Fruit fly (Drosophila melanogaster) S2 (cell line): ENCODE data around the gene CG42758.

ENCODE experiments used
- CG8478 ChIP-seq: fragments of >200 bp; optimal IDR thresholded peaks from 2 replicates; lab custom pipeline; 2018
- CTCF ChIP-seq, 2 experiments: fragments of >200 bp; optimal IDR thresholded peaks; 2 replicates each; lab custom pipeline; 2018

Gene CG42758

dm6 chr3L:14560664-14561063, 6.6 kb upstream of the CG42758 start, which contains the start of gene Lk:
TSS of gene Lk (minus strand) at chr3L:14560764.
- no peak for TF ChIP-seq CG8478 (lab: Kevin White, UChicago)
- TF ChIP-seq CTCF (optimal IDR thresholded peaks at IDR 0.05; lab: Kevin White, UChicago): no peak

DNA sequence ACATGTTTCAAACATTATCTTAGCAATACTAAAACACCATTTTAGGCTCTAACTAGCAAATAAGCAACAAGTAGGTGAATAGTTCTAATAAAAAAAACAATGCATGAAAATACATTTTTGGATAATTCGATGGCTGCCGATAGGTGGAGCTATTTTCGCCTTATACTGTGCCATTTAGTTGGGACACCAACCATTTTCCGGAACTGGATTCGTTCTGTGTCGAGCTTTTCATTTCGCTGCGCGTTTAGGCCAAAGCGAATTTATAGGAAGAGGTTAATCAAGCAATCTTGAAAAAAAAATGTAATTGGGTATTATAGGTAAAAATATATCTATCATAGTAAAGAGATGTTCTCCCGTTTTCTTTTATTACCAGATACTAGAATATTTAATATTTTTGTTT, 4.6 kb upstream of the CG42758 start:
- no peak for TF ChIP-seq CG8478 (lab: Kevin White, UChicago)
- TF ChIP-seq CTCF (optimal IDR thresholded peaks at IDR 0.05; lab: Kevin White, UChicago): peak; percentile 94

dm6 chr3L:14563461-14563860, 3.8 kb upstream of the CG42758 start:
- TF ChIP-seq CG8478 (lab: Kevin White, UChicago) (no peak), CTCF (optimal IDR thresholded peaks at IDR 0.05; lab: Kevin White, UChicago) (peak; percentile 22 to 50)

DNA sequence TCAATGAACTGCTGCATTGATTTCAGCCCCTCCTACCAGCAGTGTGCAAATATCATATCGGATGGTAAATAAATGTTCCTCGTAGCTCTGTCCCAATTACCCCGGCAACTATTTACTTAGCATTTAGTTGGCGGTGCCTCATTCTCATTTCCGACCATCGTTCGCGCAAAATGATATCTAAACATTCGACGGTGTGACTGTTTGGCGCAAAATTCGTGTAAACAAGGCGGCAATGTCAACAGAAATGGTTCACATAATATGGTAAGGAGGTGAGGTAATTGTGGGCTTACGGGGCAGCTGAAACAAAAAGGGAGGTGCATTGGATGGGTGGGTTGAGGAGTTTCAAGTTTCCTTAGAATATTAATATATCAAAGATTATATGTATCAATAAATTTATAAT, 2.8 kb upstream of the CG42758 start:
- no peak for TF ChIP-seq CTCF (optimal IDR thresholded peaks at IDR 0.05; lab: Kevin White, UChicago)
- TF ChIP-seq CG8478 (lab: Kevin White, UChicago): no peak

DNA sequence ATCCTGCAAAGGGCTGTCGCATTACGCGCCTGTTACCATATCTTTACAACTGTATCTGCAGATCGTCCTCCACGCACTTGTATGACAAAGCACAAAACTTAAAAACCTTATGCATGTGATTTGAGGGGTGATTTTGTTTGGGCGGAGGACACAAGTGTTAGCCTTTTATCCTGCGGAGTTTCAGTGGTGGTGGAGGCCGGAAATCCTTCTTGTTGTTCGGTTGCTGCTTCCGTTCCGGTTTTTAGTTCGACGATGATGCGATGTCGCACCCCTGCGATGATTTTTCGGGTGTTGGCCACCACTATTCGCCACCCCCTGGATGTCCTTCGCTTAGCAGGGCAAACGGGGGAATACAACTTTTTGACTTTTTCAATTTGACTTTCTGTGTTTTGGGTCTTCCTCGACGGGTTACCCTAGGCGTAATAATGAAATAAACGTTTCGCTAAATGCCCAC, 2.1 kb upstream of the CG42758 start:
- TF ChIP-seq CTCF (optimal IDR thresholded peaks at IDR 0.05; lab: Kevin White, UChicago): no peak
- no peak for TF ChIP-seq CG8478 (lab: Kevin White, UChicago)

DNA sequence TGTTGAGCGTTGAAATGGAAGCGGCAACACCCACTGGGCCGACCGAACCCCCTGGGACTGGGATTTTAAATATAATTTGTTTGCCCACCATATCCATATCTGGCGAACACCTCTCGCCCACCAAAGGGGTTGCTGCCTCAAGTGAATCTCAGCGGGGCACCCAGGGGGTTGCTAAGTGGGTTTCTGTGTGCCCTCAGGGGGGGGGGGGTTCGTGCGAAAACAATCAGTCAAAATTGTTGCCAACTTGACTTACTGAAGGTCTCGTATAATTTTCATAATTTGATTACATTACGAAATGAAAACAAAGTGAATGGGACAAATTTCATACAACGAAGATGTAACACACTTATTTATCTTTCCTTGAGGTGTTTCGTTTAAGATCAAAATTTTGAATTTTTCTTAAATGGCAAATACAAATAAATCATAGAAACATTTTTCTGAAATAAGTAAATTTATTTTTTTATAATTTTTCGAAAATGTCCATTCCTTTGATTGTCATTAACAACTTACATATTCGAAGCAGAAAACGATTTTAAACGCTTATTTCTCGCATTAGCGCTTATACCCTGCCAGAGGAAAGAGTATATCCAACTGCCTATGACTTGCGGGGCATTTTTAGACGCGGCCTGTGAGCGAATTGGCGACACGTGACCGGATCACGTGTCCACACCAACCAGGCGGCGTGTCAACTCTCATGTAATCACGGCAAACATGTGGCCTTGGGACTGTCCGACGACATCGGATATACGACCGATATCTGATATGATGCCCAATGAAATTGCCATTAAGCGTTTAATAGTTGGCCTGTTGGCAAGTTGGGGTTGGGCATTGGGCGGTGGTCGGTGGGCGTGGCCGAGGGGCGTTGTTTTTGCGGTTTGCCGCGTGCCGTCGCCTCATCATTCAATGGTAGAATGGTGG, 2.6 kb downstream of the CG42758 start:
- TF ChIP-seq CTCF (optimal IDR thresholded peaks at IDR 0.05; lab: Kevin White, UChicago): no peak
- no peak for TF ChIP-seq CG8478 (lab: Kevin White, UChicago)

DNA sequence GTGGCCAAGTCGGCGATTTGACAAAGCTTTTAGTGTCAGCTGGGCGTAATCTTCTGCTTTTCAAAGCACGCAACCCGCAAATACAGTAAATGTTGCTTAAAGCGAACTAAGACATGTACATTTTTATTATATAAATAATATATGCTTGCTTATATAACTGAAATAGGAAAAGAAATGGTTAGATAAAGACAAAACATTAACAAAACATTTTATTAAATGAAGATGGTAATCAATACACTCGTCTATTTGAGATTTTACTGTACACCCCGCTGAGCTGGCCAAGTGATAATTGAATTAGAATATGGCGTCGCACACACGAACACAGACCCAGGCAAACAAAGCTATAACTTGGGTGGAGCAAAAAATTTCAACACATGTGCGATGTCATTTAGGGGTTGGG, 7.4 kb downstream of the CG42758 start:
- no peak for TF ChIP-seq CG8478 (lab: Kevin White, UChicago)
- TF ChIP-seq CTCF (optimal IDR thresholded peaks at IDR 0.05; lab: Kevin White, UChicago): no peak

- TF ChIP-seq CTCF (optimal IDR thresholded peaks at IDR 0.05; lab: Kevin White, UChicago): no peak
- no peak for TF ChIP-seq CG8478 (lab: Kevin White, UChicago)
These were observed 8.7 kb downstream of the CG42758 start for dm6 chr3L:14575974-14576373.

DNA sequence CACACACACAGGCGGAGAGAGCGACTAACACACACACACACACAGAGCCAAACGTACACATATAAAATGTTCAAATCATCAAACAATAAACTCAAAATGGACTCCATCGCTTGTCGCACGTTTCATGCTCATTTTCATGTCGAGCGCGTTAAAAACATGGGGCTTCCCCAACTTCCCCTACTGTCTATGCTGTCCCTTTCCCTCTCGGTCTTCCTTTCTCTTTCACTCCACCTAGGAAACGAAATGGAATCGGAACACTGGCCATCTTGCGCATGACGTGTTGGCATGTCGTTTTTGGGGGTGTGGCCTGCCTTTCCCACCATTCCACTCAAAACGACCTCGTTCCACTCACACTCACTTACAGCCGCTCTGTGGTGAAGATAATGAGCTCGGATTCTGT, 11.7 kb downstream of the CG42758 start:
- TF ChIP-seq CTCF (optimal IDR thresholded peaks at IDR 0.05; lab: Kevin White, UChicago) (peak in 1 of 2 experiments; percentile 37), CG8478 (lab: Kevin White, UChicago) (no peak)

- TF ChIP-seq CTCF (optimal IDR thresholded peaks at IDR 0.05; lab: Kevin White, UChicago) (no peak), CG8478 (lab: Kevin White, UChicago) (no peak)
These were observed 13.1 kb downstream of the CG42758 start for dm6 chr3L:14580294-14580693.

dm6 chr3L:14582736-14583135, 15.5 kb downstream of the CG42758 start:
- TF ChIP-seq CTCF (optimal IDR thresholded peaks at IDR 0.05; lab: Kevin White, UChicago) (no peak), CG8478 (lab: Kevin White, UChicago) (no peak)

- TF ChIP-seq CG8478 (lab: Kevin White, UChicago): no peak
- no peak for TF ChIP-seq CTCF (optimal IDR thresholded peaks at IDR 0.05; lab: Kevin White, UChicago)
These were observed 16.6 kb downstream of the CG42758 start for dm6 chr3L:14583803-14584202.

dm6 chr3L:14590964-14591363, 23.7 kb downstream of the CG42758 start:
- TF ChIP-seq CTCF (optimal IDR thresholded peaks at IDR 0.05; lab: Kevin White, UChicago): no peak
- TF ChIP-seq CG8478 (lab: Kevin White, UChicago): no peak

dm6 chr3L:14592166-14592565, 24.9 kb downstream of the CG42758 start:
- TF ChIP-seq CG8478 (lab: Kevin White, UChicago) (no peak), CTCF (optimal IDR thresholded peaks at IDR 0.05; lab: Kevin White, UChicago) (no peak)

dm6 chr3L:14599503-14599902, 32.3 kb downstream of the CG42758 start, which contains the start of gene HGTX:
TSS of gene HGTX (minus strand) at chr3L:14599540.
- no peak for TF ChIP-seq CG8478 (lab: Kevin White, UChicago)
- TF ChIP-seq CTCF (optimal IDR thresholded peaks at IDR 0.05; lab: Kevin White, UChicago): peak; percentile 41 to 49
